Comparison of ENCODE assay signal across 4 fruit fly cellular contexts in the genomic region with DNA sequence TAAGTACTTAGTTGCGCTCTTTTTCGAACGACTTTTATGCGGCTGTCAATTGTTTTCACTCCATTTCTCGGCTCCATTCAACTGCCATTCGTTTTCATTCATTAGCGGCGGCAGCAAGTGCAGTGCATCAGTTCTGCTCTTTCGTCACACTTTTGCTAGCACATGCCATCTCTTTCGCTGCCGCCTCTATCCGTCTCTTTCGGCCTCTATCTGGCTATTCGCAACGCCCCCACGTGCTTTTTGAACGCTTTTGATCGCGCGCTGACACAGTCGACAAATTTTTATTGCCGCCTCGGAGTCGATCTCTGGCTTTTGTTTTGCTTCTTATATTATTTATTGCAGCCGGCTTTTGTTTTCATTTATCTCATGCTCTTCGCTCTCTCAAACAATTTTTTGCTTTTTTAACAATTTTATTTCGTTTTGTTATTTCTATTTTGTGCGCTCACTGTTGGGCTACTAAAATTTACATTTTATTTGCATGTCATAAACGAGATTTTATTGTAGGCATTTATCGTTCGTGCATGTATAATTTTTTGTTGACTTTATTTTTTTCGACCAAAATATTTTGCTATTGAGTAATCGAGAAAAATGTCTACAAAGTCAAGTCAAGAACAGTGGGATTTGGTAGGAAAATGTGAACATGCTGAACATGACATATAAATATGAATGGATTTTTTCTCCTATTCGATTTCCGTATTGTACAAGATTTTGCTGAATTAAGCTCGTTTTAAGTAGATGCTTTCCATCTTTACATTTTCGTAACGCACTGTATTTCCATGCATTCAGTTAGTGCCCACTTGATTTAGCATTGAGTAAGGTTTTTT.
TF ChIP-seq lines count a peak whose summit lies in the region.

No protein-coding gene starts in this region.

- no peak for TF ChIP-seq CTCF in whole organism, embryonic (GFP tag; optimal IDR thresholded peaks at IDR 0.05; lab: Kevin White, UChicago)

TF ChIP-seq in whole organism, adult, 20 proteins besides CTCF, POLR2A, EP300 and RAD21:
- TF ChIP-seq Hr96 (GFP tag; optimal IDR thresholded peaks at IDR 0.05; lab: Kevin White, UChicago) (no peak), CG5204 (GFP tag; optimal IDR thresholded peaks at IDR 0.05; lab: Kevin White, UChicago) (no peak), Mnt (GFP tag; optimal IDR thresholded peaks at IDR 0.05; lab: Kevin White, UChicago) (peak; percentile 33), kay (GFP tag; lab: Kevin White, UChicago; ENCODE audit: borderline replicate concordance) (no peak)

TF ChIP-seq in whole organism, embryonic, 481 proteins besides CTCF, POLR2A, EP300 and RAD21 (continues in another document):
- no peak for TF ChIP-seq zfh2 (GFP tag; optimal IDR thresholded peaks at IDR 0.05; lab: Kevin White, UChicago)
- TF ChIP-seq CG9932 (GFP tag; IDR thresholded peaks at IDR 0.05; lab: Robert Waterston, UW) = peak; percentile 41; the same call in 1 of the 2 replicates
- TF ChIP-seq mam (GFP tag; optimal IDR thresholded peaks at IDR 0.05; lab: Kevin White, UChicago) = peak; percentile 10
- TF ChIP-seq fd102C (GFP tag; optimal IDR thresholded peaks at IDR 0.05; lab: Kevin White, UChicago) = no peak
- TF ChIP-seq jing (GFP tag; optimal IDR thresholded peaks at IDR 0.05; lab: Kevin White, UChicago) = no peak
- TF ChIP-seq stc (GFP tag; IDR thresholded peaks at IDR 0.05; lab: Robert Waterston, UW) = no peak
- TF ChIP-seq Atf-2 (GFP tag; optimal IDR thresholded peaks at IDR 0.05; lab: Kevin White, UChicago) = no peak
- TF ChIP-seq run (tag; optimal IDR thresholded peaks at IDR 0.05; lab: Kevin White, UChicago) = no peak
- 0 out of 2 replicates have a peak, but pooled peaks have one; percentile 3 for TF ChIP-seq amos (GFP tag; IDR thresholded peaks at IDR 0.05; lab: Robert Waterston, UW; ENCODE audit: partially characterized antibody)
- TF ChIP-seq ERR (GFP tag; optimal IDR thresholded peaks at IDR 0.05; lab: Kevin White, UChicago) = no peak
- TF ChIP-seq caup (GFP tag; optimal IDR thresholded peaks at IDR 0.05; lab: Kevin White, UChicago; ENCODE audit: severe bottlenecking) = no peak
- no peak for TF ChIP-seq Scr (GFP tag; IDR thresholded peaks at IDR 0.05; lab: Robert Waterston, UW; ENCODE audit: partially characterized antibody)
- peak; percentile 37 for TF ChIP-seq PHDP (tag; optimal IDR thresholded peaks at IDR 0.05; lab: Kevin White, UChicago)
- no peak for TF ChIP-seq lov (optimal IDR thresholded peaks at IDR 0.05; lab: Kevin White, UChicago)
- TF ChIP-seq lov (GFP tag; IDR thresholded peaks at IDR 0.05; lab: Robert Waterston, UW) = no peak
- TF ChIP-seq CG11695 (GFP tag; IDR thresholded peaks at IDR 0.05; lab: Robert Waterston, UW) = peak; percentile 68; the same call in 1 of the 3 replicates
- TF ChIP-seq MBD-R2 (GFP tag; IDR thresholded peaks at IDR 0.05; lab: Robert Waterston, UW) = no peak
- 0 out of 3 replicates have a peak, but pooled peaks have one; percentile 17 for TF ChIP-seq Aef1 (GFP tag; IDR thresholded peaks at IDR 0.05; lab: Robert Waterston, UW)
- TF ChIP-seq vvl (GFP tag; IDR thresholded peaks at IDR 0.05; lab: Robert Waterston, UW) = peak; percentile 23; the same call in 1 of the 2 replicates
- peak; percentile 43; the same call in 1 of the 2 replicates for TF ChIP-seq esg (GFP tag; conservative IDR thresholded peaks at IDR 0.05; lab: Robert Waterston, UW)
- TF ChIP-seq HLH3B (GFP tag; IDR thresholded peaks at IDR 0.05; lab: Robert Waterston, UW) = no peak
- no peak for TF ChIP-seq Hr78 (GFP tag; optimal IDR thresholded peaks at IDR 0.05; lab: Kevin White, UChicago)
- no peak for TF ChIP-seq knrl (GFP tag; IDR thresholded peaks at IDR 0.05; lab: Robert Waterston, UW; ENCODE audit: partially characterized antibody)
- no peak for TF ChIP-seq CG12104 (GFP tag; optimal IDR thresholded peaks at IDR 0.05; lab: Kevin White, UChicago)

TF ChIP-seq in whole organism, prepupa, 60 proteins besides CTCF, POLR2A, EP300 and RAD21 (continues in another document):
- TF ChIP-seq vri (GFP tag; optimal IDR thresholded peaks at IDR 0.05; lab: Kevin White, UChicago) (no peak), CG6163 (GFP tag; IDR thresholded peaks at IDR 0.05; lab: Robert Waterston, UW) (0 out of 3 replicates have a peak, but pooled peaks have one; percentile 22), CG10631 (GFP tag; optimal IDR thresholded peaks at IDR 0.05; lab: Kevin White, UChicago) (no peak), CG32006 (GFP tag; optimal IDR thresholded peaks at IDR 0.05; lab: Kevin White, UChicago) (no peak), CG16779 (tag; optimal IDR thresholded peaks at IDR 0.05; lab: Kevin White, UChicago) (no peak), CG31627 (GFP tag; optimal IDR thresholded peaks at IDR 0.05; lab: Kevin White, UChicago) (no peak), CG8632 (GFP tag; optimal IDR thresholded peaks at IDR 0.05; lab: Kevin White, UChicago) (no peak), esn (GFP tag; optimal IDR thresholded peaks at IDR 0.05; lab: Kevin White, UChicago) (no peak), cyc (GFP tag; optimal IDR thresholded peaks at IDR 0.05; lab: Kevin White, UChicago) (no peak), Eip78C (GFP tag; lab: Kevin White, UChicago) (peak; percentile 25), Hr39 (GFP tag; optimal IDR thresholded peaks at IDR 0.05; lab: Kevin White, UChicago) (no peak), Sox15 (GFP tag; optimal IDR thresholded peaks at IDR 0.05; lab: Kevin White, UChicago) (no peak), Ets21C (GFP tag; optimal IDR thresholded peaks at IDR 0.05; lab: Kevin White, UChicago) (no peak), Eip75B (GFP tag; optimal IDR thresholded peaks at IDR 0.05; lab: Kevin White, UChicago) (no peak), CG11294 (GFP tag; IDR thresholded peaks at IDR 0.05; lab: Robert Waterston, UW) (0 out of 2 replicates have a peak, but pooled peaks have one; percentile 34), Sox102F (GFP tag; optimal IDR thresholded peaks at IDR 0.05; lab: Kevin White, UChicago) (no peak), CG6792 (GFP tag; optimal IDR thresholded peaks at IDR 0.05; lab: Kevin White, UChicago) (no peak), Ets96B (tag; optimal IDR thresholded peaks at IDR 0.05; lab: Kevin White, UChicago) (no peak), topi (GFP tag; optimal IDR thresholded peaks at IDR 0.05; lab: Kevin White, UChicago) (no peak), Hr38 (GFP tag; optimal IDR thresholded peaks at IDR 0.05; lab: Kevin White, UChicago) (no peak), net (GFP tag; optimal IDR thresholded peaks at IDR 0.05; lab: Kevin White, UChicago) (no peak), Blimp-1 (GFP tag; optimal IDR thresholded peaks at IDR 0.05; lab: Kevin White, UChicago) (no peak), dsx (GFP tag; optimal IDR thresholded peaks at IDR 0.05; lab: Kevin White, UChicago; ENCODE audit: poor library complexity, severe bottlenecking) (no peak), CG6854 (GFP tag; optimal IDR thresholded peaks at IDR 0.05; lab: Kevin White, UChicago) (no peak), CG3919 (GFP tag; optimal IDR thresholded peaks at IDR 0.05; lab: Kevin White, UChicago) (no peak), svp (GFP tag; lab: Kevin White, UChicago) (peak; percentile 92), eg (GFP tag; IDR thresholded peaks at IDR 0.05; lab: Robert Waterston, UW) (0 out of 3 replicates have a peak, but pooled peaks have one; percentile 24), Lpt (GFP tag; optimal IDR thresholded peaks at IDR 0.05; lab: Kevin White, UChicago) (no peak)

TF ChIP-seq in whole organism, pupa, 21 proteins besides CTCF, POLR2A, EP300 and RAD21:
- peak; percentile 8; the same call in 1 of the 2 replicates for TF ChIP-seq Ets98B (GFP tag; IDR thresholded peaks at IDR 0.05; lab: Robert Waterston, UW)
- no peak for TF ChIP-seq CG15710 (tag; optimal IDR thresholded peaks at IDR 0.05; lab: Kevin White, UChicago)
TF ChIP-seq in whole organism, pupa: peak in this region for 1.
